Fruit fly (Drosophila melanogaster): ENCODE results near the gene CG14537.
A peak's percentile ranks its signal among the peaks of the same experiment; 100 is the strongest.

dm6 chr2L:7828231-7828630 lies 12.0 kb upstream of the CG14537 start:
- no peak for TF ChIP-seq EcR (GFP tag; optimal IDR thresholded peaks at IDR 0.05)
- TF ChIP-seq CG8159 (tag; optimal IDR thresholded peaks at IDR 0.05) = peak; percentile 7
- peak; percentile 15 for TF ChIP-seq CG34367 (tag; optimal IDR thresholded peaks at IDR 0.05)
- TF ChIP-seq CG17806 (tag; optimal IDR thresholded peaks at IDR 0.05) = no peak
- peak; percentile 31 for TF ChIP-seq Ets98B (GFP tag; IDR thresholded peaks at IDR 0.05)
- no peak for TF ChIP-seq rn (GFP tag; IDR thresholded peaks at IDR 0.05)
- no peak for TF ChIP-seq CG9948 (tag; optimal IDR thresholded peaks at IDR 0.05)
- no peak for TF ChIP-seq CG10348 (GFP tag; IDR thresholded peaks at IDR 0.05)

Data from whole organism, pupa.